Worm (Caenorhabditis elegans) whole organism, young adult: ENCODE results near the gene him-8.

ENCODE experiments used
- B0336.3 ChIP-seq: fragments of 200-800 bp; sonication (Bioruptor generic); IDR thresholded peaks from 2 replicates; pipeline ENCODE4 v1.3.6; 2022; ENCODE audit warnings: missing genetic modification characterization, missing compliant biosample characterization
- F10E7.11 ChIP-seq: sonication (generic microtip); optimal IDR thresholded peaks from 2 replicates; lab custom pipeline; 2017; ENCODE audit warnings: mild to moderate bottlenecking, missing genetic modification characterization, moderate library complexity, missing compliant biosample characterization
- F23B12.7 ChIP-seq: sonication (generic microtip); optimal IDR thresholded peaks from 2 replicates; lab custom pipeline; 2017; ENCODE audit warnings: missing genetic modification characterization, mild to moderate bottlenecking, missing compliant biosample characterization, antibody characterized with exemption, moderate library complexity; ENCODE audit not compliant: insufficient read depth
- F33H1.4 ChIP-seq: fragments of 200-800 bp; sonication (Bioruptor generic); IDR thresholded peaks from 2 replicates; pipeline ENCODE4 v1.3.6; 2022; ENCODE audit warnings: missing genetic modification reagents, missing genetic modification characterization, missing compliant biosample characterization
- F39B2.1 ChIP-seq: fragments of 200-800 bp; sonication (Bioruptor generic); IDR thresholded peaks from 2 replicates; pipeline ENCODE4 v1.3.6; 2022; ENCODE audit warnings: missing genetic modification reagents, missing genetic modification characterization, missing compliant biosample characterization
- K11D2.4 ChIP-seq: fragments of 200-800 bp; sonication (Bioruptor generic); IDR thresholded peaks from 2 replicates; pipeline ENCODE4 v1.3.6; 2022; ENCODE audit warnings: missing genetic modification reagents, missing genetic modification characterization, missing compliant biosample characterization
- T07F8.4 ChIP-seq: sonication (generic microtip); optimal IDR thresholded peaks from 2 replicates; lab custom pipeline; 2016; ENCODE audit warnings: mild to moderate bottlenecking, missing genetic modification characterization, moderate library complexity, missing compliant biosample characterization
- Y53F4B.3 ChIP-seq: fragments of 200-800 bp; sonication (Bioruptor generic); IDR thresholded peaks from 2 replicates; pipeline ENCODE4 v1.3.6; 2022; ENCODE audit warnings: missing genetic modification reagents, missing genetic modification characterization, missing compliant biosample characterization
- bed-1 ChIP-seq: fragments of 200-800 bp; sonication (Bioruptor generic); IDR thresholded peaks from 2 replicates; pipeline ENCODE4 v1.3.6; 2022; ENCODE audit warnings: missing genetic modification reagents, missing genetic modification characterization, missing compliant biosample characterization
- ccch-3 ChIP-seq: fragments of 200-800 bp; sonication (Bioruptor generic); optimal IDR thresholded peaks from 2 replicates; lab custom pipeline; 2018; ENCODE audit warnings: mild to moderate bottlenecking, missing genetic modification characterization, missing compliant biosample characterization
- ceh-91 ChIP-seq: fragments of 200-800 bp; sonication (Bioruptor generic); IDR thresholded peaks from 2 replicates; pipeline ENCODE4 v1.3.6; 2022; ENCODE audit warnings: missing genetic modification reagents, missing genetic modification characterization, missing compliant biosample characterization
- dpff-1 ChIP-seq: sonication (generic microtip); optimal IDR thresholded peaks from 2 replicates; lab custom pipeline; 2017; ENCODE audit warnings: mild to moderate bottlenecking, missing genetic modification characterization, missing compliant biosample characterization
- efl-1 ChIP-seq: fragments of 150-350 bp; optimal IDR thresholded peaks from 2 replicates; lab custom pipeline; 2014; ENCODE audit warnings: missing biosample characterization, missing genetic modification reagents, missing genetic modification characterization
- egl-44 ChIP-seq: fragments of 200-800 bp; sonication (Bioruptor generic); IDR thresholded peaks from 2 replicates; pipeline ENCODE4 v1.3.6; 2022; ENCODE audit warnings: missing genetic modification reagents, missing genetic modification characterization, missing compliant biosample characterization
- him-1 ChIP-seq: sonication (generic microtip); optimal IDR thresholded peaks from 2 replicates; lab custom pipeline; 2016; ENCODE audit warnings: missing genotype, missing genetic modification reagents, missing genetic modification characterization, missing compliant biosample characterization
- hlh-12 ChIP-seq: sonication (generic microtip); optimal IDR thresholded peaks from 2 replicates; lab custom pipeline; 2016; ENCODE audit warnings: missing genetic modification characterization, missing compliant biosample characterization
- hmg-20 ChIP-seq: fragments of 200-800 bp; sonication (Bioruptor generic); IDR thresholded peaks from 2 replicates; pipeline ENCODE4 v1.3.6; 2022; ENCODE audit warnings: missing genetic modification reagents, missing genetic modification characterization, missing compliant biosample characterization
- lag-1 ChIP-seq: fragments of 200-800 bp; sonication (Bioruptor generic); IDR thresholded peaks from 2 replicates; pipeline ENCODE4 v1.3.6; 2022; ENCODE audit warnings: missing genetic modification reagents, missing genetic modification characterization, missing compliant biosample characterization
- let-607 ChIP-seq, 2 experiments: fragments of 200-800 bp in 1 of 2; sonication (Bioruptor generic) in 1 of 2; sonication (generic microtip) in 1 of 2; optimal IDR thresholded peaks; 2 replicates each; lab custom pipeline; 2016 to 2018; ENCODE audit warnings: mild to moderate bottlenecking in 2 of 2, missing compliant biosample characterization in 2 of 2, missing genetic modification characterization in 2 of 2, moderate library complexity in 2 of 2, missing genotype in 1 of 2
- lin-35 ChIP-seq, 3 experiments: fragments of 150-350 bp in 2 of 3; sonication (generic microtip) in 1 of 3; optimal IDR thresholded peaks; 2 replicates each; lab custom pipeline; 2014 to 2018; ENCODE audit warnings: missing biosample characterization in 3 of 3, missing genetic modification characterization in 3 of 3, missing genetic modification reagents in 3 of 3
- lsl-1 ChIP-seq: fragments of 200-800 bp; sonication (Bioruptor generic); optimal IDR thresholded peaks from 2 replicates; lab custom pipeline; 2018; ENCODE audit warnings: mild to moderate bottlenecking, missing genetic modification characterization, moderate library complexity, missing compliant biosample characterization
- madf-6 ChIP-seq: fragments of 200-800 bp; sonication (Bioruptor generic); IDR thresholded peaks from 2 replicates; pipeline ENCODE4 v1.3.6; 2022; ENCODE audit warnings: missing genetic modification reagents, missing genetic modification characterization, missing compliant biosample characterization
- madf-8 ChIP-seq: fragments of 200-800 bp; sonication (Bioruptor generic); conservative IDR thresholded peaks from 2 replicates; pipeline ENCODE4 v1.3.6; 2022; ENCODE audit warnings: missing genetic modification reagents, missing genetic modification characterization, missing compliant biosample characterization
- nfya-1 ChIP-seq: sonication (generic microtip); optimal IDR thresholded peaks from 2 replicates; lab custom pipeline; 2017; ENCODE audit warnings: antibody characterized with exemption, missing compliant biosample characterization, missing genetic modification characterization, borderline replicate concordance; ENCODE audit not compliant: insufficient read depth
- nfyb-1 ChIP-seq: fragments of 200-800 bp; sonication (Bioruptor generic); IDR thresholded peaks from 2 replicates; pipeline ENCODE4 v1.3.6; 2022; ENCODE audit warnings: missing genetic modification reagents, missing genetic modification characterization, missing compliant biosample characterization
- nhr-179 ChIP-seq: sonication (generic microtip); optimal IDR thresholded peaks from 2 replicates; lab custom pipeline; 2016; ENCODE audit warnings: mild to moderate bottlenecking, missing genetic modification characterization, missing compliant biosample characterization
- nhr-80 ChIP-seq: sonication (generic microtip); optimal IDR thresholded peaks from 2 replicates; lab custom pipeline; 2016; ENCODE audit warnings: missing genetic modification characterization, missing compliant biosample characterization
- pbrm-1 ChIP-seq: fragments of 200-800 bp; sonication (Bioruptor generic); IDR thresholded peaks from 2 replicates; pipeline ENCODE4 v1.3.6; 2022; ENCODE audit warnings: missing genetic modification reagents, missing genetic modification characterization, missing compliant biosample characterization
- rcor-1 ChIP-seq: fragments of 200-800 bp; sonication (Bioruptor generic); IDR thresholded peaks from 2 replicates; pipeline ENCODE4 v1.3.6; 2022; ENCODE audit warnings: missing genetic modification reagents, missing genetic modification characterization, missing compliant biosample characterization
- snpc-4 ChIP-seq, 5 experiments: fragments of 150-350 bp in 1 of 5; sonication (generic microtip) in 4 of 5; optimal IDR thresholded peaks; 2 replicates each; lab custom pipeline; 2014 to 2018; ENCODE audit warnings: missing genetic modification characterization in 5 of 5, missing biosample characterization in 3 of 5, antibody characterized with exemption in 2 of 5, mild to moderate bottlenecking in 2 of 5, missing compliant biosample characterization in 2 of 5, missing genotype in 2 of 5, moderate library complexity in 2 of 5, missing genetic modification reagents in 1 of 5
- sptf-2 ChIP-seq: fragments of 200-800 bp; sonication (Bioruptor generic); optimal IDR thresholded peaks from 2 replicates; lab custom pipeline; 2018; ENCODE audit warnings: mild to moderate bottlenecking, missing genetic modification characterization, missing compliant biosample characterization
- unc-130 ChIP-seq: sonication (generic microtip); optimal IDR thresholded peaks from 2 replicates; lab custom pipeline; 2016; ENCODE audit warnings: missing genetic modification reagents, missing genetic modification characterization, missing compliant biosample characterization
- xnd-1 ChIP-seq: sonication (generic microtip); optimal IDR thresholded peaks from 2 replicates; lab custom pipeline; 2016; ENCODE audit warnings: missing genotype, missing genetic modification reagents, missing genetic modification characterization, missing compliant biosample characterization
- ztf-25 ChIP-seq: fragments of 200-800 bp; sonication (Bioruptor generic); IDR thresholded peaks from 2 replicates; pipeline ENCODE4 v1.3.6; 2022; ENCODE audit warnings: missing genetic modification reagents, missing genetic modification characterization, missing compliant biosample characterization
- ztf-6 ChIP-seq: fragments of 200-800 bp; sonication (Bioruptor generic); IDR thresholded peaks from 2 replicates; pipeline ENCODE4 v1.3.6; 2022; ENCODE audit warnings: missing genetic modification reagents, missing genetic modification characterization, missing compliant biosample characterization

him-8 gene

ce11 chrIV:10542283-10542682 lies 19.4 kb upstream of the him-8 start:
- TF ChIP-seq madf-6 (GFP tag; lab: Robert Waterston, UW) (no peak), nhr-80 (tag; lab: Kevin White, UChicago) (peak; percentile 50), Y53F4B.3 (GFP tag; lab: Robert Waterston, UW) (no peak), pbrm-1 (no peak)

DNA sequence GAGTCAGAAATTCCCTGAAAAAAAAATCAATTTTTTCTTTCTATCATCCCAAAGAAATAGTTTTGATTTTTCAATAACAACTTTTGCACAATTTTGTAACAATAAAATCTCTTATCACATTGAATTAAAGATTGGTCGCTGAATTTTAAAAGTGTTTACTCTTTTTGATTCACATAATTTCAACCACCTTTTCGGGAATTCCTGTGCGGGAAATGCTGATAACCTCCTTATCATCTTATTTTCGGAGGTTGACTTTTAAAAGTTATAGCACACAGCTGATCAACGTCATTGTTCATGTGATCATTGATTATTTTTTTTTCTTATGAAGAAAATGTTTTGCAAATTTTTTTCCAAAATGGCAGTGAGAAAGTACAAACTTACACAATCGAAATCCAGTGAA lies 18.3 kb upstream of the him-8 start:
- TF ChIP-seq bed-1 (GFP tag; lab: Robert Waterston, UW) (no peak), rcor-1 (GFP tag; lab: Robert Waterston, UW) (no peak), F39B2.1 (GFP tag; lab: Robert Waterston, UW) (no peak), ccch-3 (GFP tag; lab: Kevin White, UChicago) (no peak), let-607 (tag; optimal IDR thresholded peaks at IDR 0.05; lab: Kevin White, UChicago) (no peak), nhr-80 (tag; lab: Kevin White, UChicago) (peak; percentile 51), him-1 (no peak)

DNA sequence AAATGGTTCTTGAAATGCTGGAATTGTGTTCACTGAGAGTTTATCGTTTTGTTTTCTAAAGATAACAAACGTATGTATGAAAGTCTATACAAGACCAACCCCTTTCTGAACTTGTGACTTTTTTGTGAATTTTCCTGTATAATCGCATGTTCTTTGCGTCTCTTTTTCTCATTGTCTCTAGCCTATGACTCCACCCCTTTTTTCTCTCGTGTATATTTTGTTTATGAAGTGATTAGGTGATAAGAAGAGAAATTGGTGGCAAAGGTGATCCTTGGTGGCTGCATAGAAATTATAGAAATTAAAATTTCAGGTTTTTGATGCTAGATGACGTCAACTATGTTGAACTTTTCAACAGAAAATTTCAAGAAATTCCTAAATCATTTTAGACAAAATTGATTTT lies 16.7 kb upstream of the him-8 start, which contains the start of gene T07G12.5:
Gene T07G12.5, minus strand, starts transcription at position 101 of the 400 bp plus-strand sequence.
- TF ChIP-seq snpc-4 (GFP tag; optimal IDR thresholded peaks at IDR 0.05; lab: Kevin White, UChicago) (no peak), snpc-4 (tag; optimal IDR thresholded peaks at IDR 0.05; lab: Kevin White, UChicago) (no peak), sptf-2 (no peak), lin-35 (GFP tag; optimal IDR thresholded peaks at IDR 0.05; lab: Kevin White, UChicago) (no peak), nfya-1 (no peak), B0336.3 (no peak), dpff-1 (tag; lab: Kevin White, UChicago) (no peak), xnd-1 (tag; lab: Kevin White, UChicago) (no peak), F23B12.7 (tag; lab: Kevin White, UChicago) (no peak), let-607 (tag; optimal IDR thresholded peaks at IDR 0.05; lab: Kevin White, UChicago) (no peak), T07F8.4 (tag; lab: Kevin White, UChicago) (no peak), unc-130 (no peak), hmg-20 (GFP tag; lab: Robert Waterston, UW) (no peak), egl-44 (GFP tag; lab: Robert Waterston, UW) (no peak), lag-1 (no peak), K11D2.4 (GFP tag; lab: Robert Waterston, UW) (no peak), ccch-3 (GFP tag; lab: Kevin White, UChicago) (no peak), F10E7.11 (tag; lab: Kevin White, UChicago) (no peak), hlh-12 (tag; lab: Kevin White, UChicago) (no peak), ztf-25 (GFP tag; lab: Robert Waterston, UW) (no peak)

DNA sequence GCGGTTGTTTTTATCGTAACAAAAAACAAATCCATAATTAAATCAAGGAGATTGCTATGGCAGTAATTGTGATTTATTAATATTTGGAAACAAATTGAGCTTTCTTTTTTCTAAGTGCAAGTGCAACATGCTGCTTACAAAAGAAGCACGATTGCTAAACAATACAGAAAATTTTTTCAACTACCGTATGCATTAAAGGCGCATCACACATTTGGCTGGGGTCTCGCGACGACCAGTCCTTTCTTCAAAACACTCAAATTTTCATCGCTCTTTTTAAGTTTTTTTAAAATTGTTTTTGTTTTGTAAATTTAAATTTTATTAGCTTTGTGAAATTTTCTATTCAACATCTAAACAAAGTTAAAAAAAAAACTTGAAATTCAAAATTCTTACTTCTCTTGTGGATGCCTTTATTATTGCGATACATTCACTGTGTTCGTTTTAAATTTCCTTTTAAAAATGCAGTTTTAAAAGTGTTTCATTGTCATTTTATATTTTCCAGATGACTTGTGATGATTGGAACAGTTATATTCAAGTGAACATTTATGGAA lies 15.0 kb upstream of the him-8 start, which contains the start of gene zim-1:
Gene zim-1, plus strand, starts transcription at position 498 of the 548 bp plus-strand sequence.
- TF ChIP-seq F23B12.7 (tag; lab: Kevin White, UChicago) (no peak), lsl-1 (GFP tag; lab: Kevin White, UChicago) (peak; percentile 85), xnd-1 (tag; lab: Kevin White, UChicago) (peak; percentile 77), nfyb-1 (GFP tag; lab: Robert Waterston, UW) (no peak), F33H1.4 (GFP tag; lab: Robert Waterston, UW) (peak; percentile 83), madf-6 (GFP tag; lab: Robert Waterston, UW) (peak; percentile 78), rcor-1 (GFP tag; lab: Robert Waterston, UW) (peak; percentile 26; the same call in 1 of the 2 replicates), snpc-4 (GFP tag; optimal IDR thresholded peaks at IDR 0.05; lab: Kevin White, UChicago) (no peak), snpc-4 (tag; optimal IDR thresholded peaks at IDR 0.05; lab: Kevin White, UChicago) (peak in 1 of 4 experiments; percentile 2), Y53F4B.3 (GFP tag; lab: Robert Waterston, UW) (no peak), ztf-6 (no peak), ceh-91 (GFP tag; lab: Robert Waterston, UW) (0 out of 2 replicates have a peak, but pooled peaks have one; percentile 15), madf-8 (GFP tag; lab: Robert Waterston, UW) (0 out of 2 replicates have a peak, but pooled peaks have one; percentile 24), efl-1 (GFP tag; lab: Kevin White, UChicago) (peak; percentile 5), nhr-179 (tag; lab: Kevin White, UChicago) (no peak)
